Fruit fly (Drosophila melanogaster) whole organism, embryonic: ENCODE measurements around the gene Msh6.

ENCODE experiments used
- Atf-2 ChIP-seq: fragments of 200-800 bp; sonication (Bioruptor generic); optimal IDR thresholded peaks from 2 replicates; lab custom pipeline; 2016; ENCODE audit warnings: missing biosample characterization, missing genetic modification characterization
- Bteb2 ChIP-seq: fragments of 200-800 bp; sonication (Bioruptor generic); optimal IDR thresholded peaks from 2 replicates; lab custom pipeline; 2016; ENCODE audit warnings: missing biosample characterization, missing genetic modification characterization
- CG10431 ChIP-seq: fragments of 200-800 bp; sonication (Bioruptor generic); optimal IDR thresholded peaks from 3 replicates; lab custom pipeline; 2018; ENCODE audit warnings: missing biosample characterization, mild to moderate bottlenecking, missing genetic modification characterization
- CG10654 ChIP-seq: fragments of 200-800 bp; sonication (Bioruptor generic); optimal IDR thresholded peaks from 2 replicates; lab custom pipeline; 2016; ENCODE audit warnings: missing biosample characterization, missing genetic modification characterization
- CG11093 ChIP-seq: fragments of 200-800 bp; sonication (Bioruptor generic); IDR thresholded peaks from 3 replicates; pipeline ENCODE4 v1.3.6; 2022; ENCODE audit warnings: missing biosample characterization, missing genetic modification characterization
- CG11398 ChIP-seq: fragments of 200-800 bp; sonication (Bioruptor generic); optimal IDR thresholded peaks from 2 replicates; lab custom pipeline; 2016; ENCODE audit warnings: missing biosample characterization, missing genetic modification characterization
- CG1529 ChIP-seq: fragments of 200-800 bp; sonication (Bioruptor generic); optimal IDR thresholded peaks from 3 replicates; lab custom pipeline; 2018; ENCODE audit warnings: missing biosample characterization, missing genetic modification characterization
- CG1603 ChIP-seq: fragments of 200-800 bp; sonication (Bioruptor generic); optimal IDR thresholded peaks from 2 replicates; lab custom pipeline; 2019; ENCODE audit warnings: missing biosample characterization, mild to moderate bottlenecking, missing genetic modification characterization, moderate library complexity
- CG16815 ChIP-seq: fragments of 200-800 bp; sonication (Bioruptor generic); optimal IDR thresholded peaks from 3 replicates; lab custom pipeline; 2017; ENCODE audit warnings: missing biosample characterization, mild to moderate bottlenecking, missing genetic modification characterization
- CG17359 ChIP-seq: fragments of 200-800 bp; sonication (Bioruptor generic); optimal IDR thresholded peaks from 3 replicates; lab custom pipeline; 2018; ENCODE audit warnings: missing biosample characterization, mild to moderate bottlenecking, missing genetic modification characterization, moderate library complexity
- CG17912 ChIP-seq: fragments of 200-800 bp; sonication (Bioruptor generic); optimal IDR thresholded peaks from 2 replicates; lab custom pipeline; 2018; ENCODE audit warnings: missing biosample characterization, mild to moderate bottlenecking, missing genetic modification characterization
- CG1792 ChIP-seq: fragments of 200-800 bp; sonication (Bioruptor generic); optimal IDR thresholded peaks from 2 replicates; lab custom pipeline; 2016; ENCODE audit warnings: missing biosample characterization, missing genetic modification characterization
- CG2678 ChIP-seq: fragments of 200-800 bp; sonication (Bioruptor generic); optimal IDR thresholded peaks from 3 replicates; lab custom pipeline; 2019; ENCODE audit warnings: missing biosample characterization, mild to moderate bottlenecking, missing genetic modification characterization, moderate library complexity
- CG32767 ChIP-seq: fragments of 200-800 bp; sonication (Bioruptor generic); IDR thresholded peaks from 2 replicates; pipeline ENCODE4 v1.3.6; 2022; ENCODE audit warnings: missing biosample characterization, missing genetic modification characterization
- CG3995 ChIP-seq: fragments of 200-800 bp; sonication (Bioruptor generic); optimal IDR thresholded peaks from 3 replicates; lab custom pipeline; 2016; ENCODE audit warnings: missing biosample characterization, missing genetic modification characterization
- CG4328 ChIP-seq: fragments of 200-800 bp; sonication (Bioruptor generic); optimal IDR thresholded peaks from 3 replicates; lab custom pipeline; 2017; ENCODE audit warnings: missing biosample characterization, missing genetic modification reagents, missing genetic modification characterization
- CG6791 ChIP-seq: fragments of 200-800 bp; sonication (Bioruptor generic); IDR thresholded peaks from 3 replicates; pipeline ENCODE4 v1.3.6; 2022; ENCODE audit warnings: missing biosample characterization, missing genetic modification characterization; ENCODE audit not compliant: partially characterized antibody
- CG8089 ChIP-seq: fragments of 200-800 bp; sonication (Bioruptor generic); optimal IDR thresholded peaks from 3 replicates; lab custom pipeline; 2016; ENCODE audit warnings: missing biosample characterization, missing genetic modification characterization
- CG8478 ChIP-seq: fragments of >200 bp; optimal IDR thresholded peaks from 2 replicates; lab custom pipeline; 2018
- CG9876 ChIP-seq: fragments of 200-800 bp; sonication (Bioruptor generic); optimal IDR thresholded peaks from 2 replicates; lab custom pipeline; 2016; ENCODE audit warnings: missing biosample characterization, missing genetic modification characterization
- CTCF ChIP-seq: fragments of 200-800 bp; sonication (Bioruptor generic); optimal IDR thresholded peaks from 2 replicates; lab custom pipeline; 2017; ENCODE audit warnings: missing biosample characterization, mild to moderate bottlenecking, missing genetic modification characterization, moderate library complexity
- Dbx ChIP-seq: fragments of 200-800 bp; sonication (Bioruptor generic); IDR thresholded peaks from 3 replicates; pipeline ENCODE4 v1.3.6; 2022; ENCODE audit warnings: missing biosample characterization, missing genetic modification characterization
- Dip2 ChIP-seq: fragments of 200-800 bp; sonication (Bioruptor generic); IDR thresholded peaks from 2 replicates; pipeline ENCODE4 v1.3.6; 2022; ENCODE audit warnings: missing biosample characterization, missing genetic modification characterization
- Dp ChIP-seq: fragments of 200-800 bp; sonication (Bioruptor generic); optimal IDR thresholded peaks from 2 replicates; lab custom pipeline; 2018; ENCODE audit warnings: missing biosample characterization, mild to moderate bottlenecking, missing genetic modification characterization, moderate library complexity
- E2f2 ChIP-seq: fragments of 200-800 bp; sonication (Bioruptor generic); IDR thresholded peaks from 2 replicates; pipeline ENCODE4 v1.3.6; 2022; ENCODE audit warnings: missing biosample characterization, missing genetic modification characterization
- Fer3 ChIP-seq: fragments of 200-800 bp; sonication (Bioruptor generic); optimal IDR thresholded peaks from 2 replicates; lab custom pipeline; 2018; ENCODE audit warnings: missing biosample characterization, mild to moderate bottlenecking, missing genetic modification characterization, moderate library complexity
- HLH4C ChIP-seq: fragments of 200-800 bp; sonication (Bioruptor generic); IDR thresholded peaks from 3 replicates; pipeline ENCODE4 v1.3.6; 2022; ENCODE audit warnings: missing biosample characterization, missing genetic modification characterization; ENCODE audit not compliant: partially characterized antibody
- Mes4 ChIP-seq: fragments of 200-800 bp; sonication (Bioruptor generic); optimal IDR thresholded peaks from 2 replicates; lab custom pipeline; 2016; ENCODE audit warnings: missing biosample characterization, missing genetic modification characterization
- NC2α ChIP-seq: fragments of 200-800 bp; sonication (Bioruptor generic); optimal IDR thresholded peaks from 2 replicates; lab custom pipeline; 2016; ENCODE audit warnings: missing biosample characterization, missing genetic modification characterization
- NK7.1 ChIP-seq: fragments of 200-800 bp; sonication (Bioruptor generic); optimal IDR thresholded peaks from 3 replicates; lab custom pipeline; 2016; ENCODE audit warnings: missing biosample characterization, missing genetic modification characterization
- Nf-YC ChIP-seq: fragments of 200-800 bp; optimal IDR thresholded peaks from 3 replicates; lab custom pipeline; 2019; ENCODE audit warnings: missing biosample characterization, mild to moderate bottlenecking, missing genetic modification characterization, moderate library complexity
- Oaz ChIP-seq: fragments of 200-800 bp; sonication (Bioruptor generic); IDR thresholded peaks from 2 replicates; pipeline ENCODE4 v1.3.6; 2022; ENCODE audit warnings: missing biosample characterization, missing genetic modification characterization
- Opbp ChIP-seq: fragments of 200-800 bp; sonication (Bioruptor generic); IDR thresholded peaks from 3 replicates; pipeline ENCODE4 v1.3.6; 2022; ENCODE audit warnings: missing biosample characterization, missing genetic modification characterization; ENCODE audit not compliant: partially characterized antibody
- Scr ChIP-seq: fragments of 200-800 bp; sonication (Bioruptor generic); IDR thresholded peaks from 2 replicates; pipeline ENCODE4 v1.3.6; 2022; ENCODE audit warnings: missing biosample characterization, missing genetic modification characterization; ENCODE audit not compliant: partially characterized antibody
- Sry-δ ChIP-seq: fragments of 200-800 bp; sonication (Bioruptor generic); optimal IDR thresholded peaks from 2 replicates; lab custom pipeline; 2016; ENCODE audit warnings: missing biosample characterization, missing genetic modification characterization
- Xbp1 ChIP-seq: fragments of 200-800 bp; sonication (Bioruptor generic); optimal IDR thresholded peaks from 3 replicates; lab custom pipeline; 2016; ENCODE audit warnings: missing biosample characterization, mild to moderate bottlenecking, missing genetic modification characterization
- abd-A ChIP-seq: fragments of 200-800 bp; sonication (Bioruptor generic); optimal IDR thresholded peaks from 3 replicates; lab custom pipeline; 2019; ENCODE audit warnings: missing biosample characterization, mild to moderate bottlenecking, missing genetic modification characterization, moderate library complexity
- amos ChIP-seq: fragments of 200-800 bp; sonication (Bioruptor generic); IDR thresholded peaks from 2 replicates; pipeline ENCODE4 v1.3.6; 2022; ENCODE audit warnings: missing biosample characterization, missing genetic modification characterization; ENCODE audit not compliant: partially characterized antibody
- ap ChIP-seq: fragments of 200-800 bp; sonication (Bioruptor generic); IDR thresholded peaks from 2 replicates; pipeline ENCODE4 v1.3.6; 2022; ENCODE audit warnings: missing biosample characterization, missing genetic modification characterization
- ato ChIP-seq: fragments of 200-800 bp; sonication (Bioruptor generic); IDR thresholded peaks from 2 replicates; pipeline ENCODE4 v1.3.6; 2022; ENCODE audit warnings: missing biosample characterization, missing genetic modification characterization; ENCODE audit not compliant: partially characterized antibody
- bcd ChIP-seq: fragments of 200-800 bp; sonication (Bioruptor generic); optimal IDR thresholded peaks from 2 replicates; lab custom pipeline; 2017; ENCODE audit warnings: missing biosample characterization, mild to moderate bottlenecking, missing genetic modification characterization
- dmrt99B ChIP-seq: fragments of 200-800 bp; sonication (Bioruptor generic); optimal IDR thresholded peaks from 2 replicates; lab custom pipeline; 2018; ENCODE audit warnings: missing biosample characterization, mild to moderate bottlenecking, missing genetic modification characterization, moderate library complexity
- hbn ChIP-seq: fragments of 200-800 bp; sonication (Bioruptor generic); IDR thresholded peaks from 2 replicates; pipeline ENCODE4 v1.3.6; 2022; ENCODE audit warnings: missing biosample characterization, missing genetic modification characterization; ENCODE audit not compliant: partially characterized antibody
- ken ChIP-seq: fragments of 200-800 bp; sonication (Bioruptor generic); IDR thresholded peaks from 3 replicates; pipeline ENCODE4 v1.3.6; 2022; ENCODE audit warnings: missing biosample characterization, missing genetic modification characterization
- maf-S ChIP-seq: fragments of 200-800 bp; sonication (Bioruptor generic); optimal IDR thresholded peaks from 2 replicates; lab custom pipeline; 2016; ENCODE audit warnings: missing biosample characterization, missing genetic modification characterization
- p53 ChIP-seq: fragments of 200-800 bp; sonication (Bioruptor generic); optimal IDR thresholded peaks from 2 replicates; lab custom pipeline; 2016; ENCODE audit warnings: missing biosample characterization, missing genetic modification characterization
- sd ChIP-seq: fragments of 200-800 bp; sonication (Bioruptor generic); optimal IDR thresholded peaks from 3 replicates; lab custom pipeline; 2018; ENCODE audit warnings: missing biosample characterization, mild to moderate bottlenecking, missing genetic modification characterization, moderate library complexity
- trh ChIP-seq: fragments of 200-800 bp; sonication (Bioruptor generic); optimal IDR thresholded peaks from 2 replicates; lab custom pipeline; 2016; ENCODE audit warnings: missing biosample characterization, missing genetic modification characterization
- unpg ChIP-seq: fragments of 200-800 bp; sonication (Bioruptor generic); optimal IDR thresholded peaks from 3 replicates; lab custom pipeline; 2018; ENCODE audit warnings: missing biosample characterization, mild to moderate bottlenecking, missing genetic modification characterization, moderate library complexity

Msh6 gene

DNA sequence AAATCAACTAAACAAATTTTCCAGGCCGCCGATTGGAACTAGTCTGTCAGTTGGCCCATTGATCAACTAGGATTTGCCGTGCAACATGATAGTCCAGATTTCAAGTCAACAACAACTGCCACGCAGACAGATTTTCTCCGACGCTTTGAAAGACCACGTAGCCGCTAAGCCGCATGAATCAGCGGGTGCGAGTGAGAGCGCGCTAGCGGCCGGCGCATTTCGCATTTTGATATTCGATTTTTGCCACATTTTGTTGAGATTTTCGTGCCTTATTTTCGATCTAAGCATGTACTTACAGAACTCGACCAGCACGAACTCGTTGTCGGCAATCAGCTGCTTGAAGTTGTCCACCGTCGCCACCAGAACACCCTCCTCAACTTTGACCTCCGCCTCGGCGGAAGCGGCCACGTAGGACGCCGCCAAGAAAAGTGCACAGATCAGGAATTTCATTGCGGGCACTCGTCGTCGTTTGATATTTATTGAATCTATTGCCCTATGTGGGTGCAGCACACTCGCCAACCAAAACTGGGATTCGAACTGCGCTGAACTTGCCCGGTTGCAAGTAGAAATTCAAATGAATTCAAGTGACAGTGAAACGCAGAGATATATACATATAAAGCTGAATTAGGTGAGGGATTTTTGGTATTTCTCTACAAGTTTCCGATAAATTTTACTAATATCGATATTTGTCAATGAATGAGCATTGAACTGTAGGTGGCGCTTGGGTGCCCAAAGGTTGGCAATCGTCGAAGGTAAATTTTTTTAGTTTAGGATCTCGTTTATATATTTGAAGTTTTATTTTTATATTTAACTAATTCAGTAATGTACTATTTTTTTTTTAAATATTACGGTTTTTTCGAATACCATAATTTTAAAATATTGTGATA lies 16.1 kb downstream of the Msh6 start, which contains the start of gene Pdi (continued):
- TF ChIP-seq ato (GFP tag; lab: Robert Waterston, UW) (peak; percentile 54), Fer3 (peak; percentile 26), CTCF (GFP tag; lab: Kevin White, UChicago) (peak; percentile 97), CG1529 (GFP tag; lab: Kevin White, UChicago) (no peak), ken (GFP tag; lab: Robert Waterston, UW) (no peak), CG17359 (tag; lab: Kevin White, UChicago) (peak; percentile 56), Scr (GFP tag; lab: Robert Waterston, UW) (peak; percentile 69), amos (GFP tag; lab: Robert Waterston, UW) (peak; percentile 89), Oaz (GFP tag; lab: Robert Waterston, UW) (no peak), CG11398 (GFP tag; lab: Kevin White, UChicago) (peak; percentile 37), Mes4 (GFP tag; lab: Kevin White, UChicago) (no peak), CG1792 (peak; percentile 7), HLH4C (GFP tag; lab: Robert Waterston, UW) (peak; percentile 60; the same call in 2 of the 3 replicates), Dip2 (GFP tag; lab: Robert Waterston, UW) (peak; percentile 97), CG1603 (tag; lab: Kevin White, UChicago) (peak; percentile 80), Xbp1 (peak; percentile 84), CG32767 (GFP tag; lab: Robert Waterston, UW) (peak; percentile 70), Atf-2 (GFP tag; lab: Kevin White, UChicago) (no peak), p53 (GFP tag; lab: Kevin White, UChicago) (no peak), trh (peak; percentile 1), Dbx (GFP tag; lab: Robert Waterston, UW) (0 out of 3 replicates have a peak, but pooled peaks have one; percentile 33), unpg (GFP tag; lab: Kevin White, UChicago) (peak; percentile 30), maf-S (GFP tag; lab: Kevin White, UChicago) (peak; percentile 9), Bteb2 (GFP tag; lab: Kevin White, UChicago) (peak; percentile 33), CG10654 (GFP tag; lab: Kevin White, UChicago) (no peak), Nf-YC (peak; percentile 36), CG9876 (GFP tag; lab: Kevin White, UChicago) (no peak), bcd (GFP tag; lab: Kevin White, UChicago) (peak; percentile 34), E2f2 (peak; percentile 70), Dp (GFP tag; lab: Kevin White, UChicago) (peak; percentile 62), CG11093 (GFP tag; lab: Robert Waterston, UW) (no peak), CG8089 (GFP tag; lab: Kevin White, UChicago) (no peak), NK7.1 (peak; percentile 6), CG6791 (GFP tag; lab: Robert Waterston, UW) (peak; percentile 58; the same call in 1 of the 3 replicates), CG2678 (tag; lab: Kevin White, UChicago) (peak; percentile 21), abd-A (tag; lab: Kevin White, UChicago) (peak; percentile 17), Sry-δ (peak; percentile 80), NC2α (GFP tag; lab: Kevin White, UChicago) (peak; percentile 75), ap (GFP tag; lab: Robert Waterston, UW) (no peak), CG17912 (GFP tag; lab: Kevin White, UChicago) (peak; percentile 34), Opbp (GFP tag; lab: Robert Waterston, UW) (peak; percentile 75; the same call in 2 of the 3 replicates), CG16815 (no peak), CG3995 (GFP tag; lab: Kevin White, UChicago) (peak; percentile 24), CG8478 (lab: Kevin White, UChicago) (no peak), CG4328 (GFP tag; lab: Kevin White, UChicago) (no peak), sd (tag; lab: Kevin White, UChicago) (peak; percentile 72), dmrt99B (tag; lab: Kevin White, UChicago) (peak; percentile 20), CG10431 (GFP tag; lab: Kevin White, UChicago) (no peak), hbn (peak; percentile 64)
